Fruit fly (Drosophila melanogaster): ENCODE data around the gene dpp.

- no peak for TF ChIP-seq psq (optimal IDR thresholded peaks at IDR 0.05)
- TF ChIP-seq EcR (GFP tag; optimal IDR thresholded peaks at IDR 0.05): no peak
- TF ChIP-seq CG8478 (optimal IDR thresholded peaks at IDR 0.05): no peak
- no peak for TF ChIP-seq usp (GFP tag; optimal IDR thresholded peaks at IDR 0.05)
- no peak for TF ChIP-seq pan (optimal IDR thresholded peaks at IDR 0.05)
- TF ChIP-seq Dll (optimal IDR thresholded peaks at IDR 0.05): no peak
These were observed 53.1 kb downstream of the dpp start for dm6 chr2L:2481156-2481712.
